Fruit fly (Drosophila melanogaster): ENCODE data around the gene Tango14.

Tango14 gene

dm6 chr2L:1185642-1186497 lies 27.4 kb downstream of the Tango14 start, which contains the start of gene CG5001 (continued):
- TF ChIP-seq zf30C (GFP tag; optimal IDR thresholded peaks at IDR 0.05) (no peak), CG13424 (tag; optimal IDR thresholded peaks at IDR 0.05) (peak; percentile 90), CG15696 (tag; optimal IDR thresholded peaks at IDR 0.05) (peak; percentile 62), CG15073 (GFP tag; optimal IDR thresholded peaks at IDR 0.05) (no peak), CG15479 (GFP tag; optimal IDR thresholded peaks at IDR 0.05) (no peak), CG18011 (GFP tag; optimal IDR thresholded peaks at IDR 0.05) (peak; percentile 57), CG14014 (GFP tag; IDR thresholded peaks at IDR 0.05) (peak; percentile 88), CG7271 (tag; optimal IDR thresholded peaks at IDR 0.05) (peak; percentile 56), Antp (GFP tag; optimal IDR thresholded peaks at IDR 0.05) (peak; percentile 77), disco-r (GFP tag; optimal IDR thresholded peaks at IDR 0.05) (no peak), CG1603 (tag; optimal IDR thresholded peaks at IDR 0.05) (peak; percentile 84), E2f1 (GFP tag; IDR thresholded peaks at IDR 0.05) (peak; percentile 88), CG10543 (GFP tag; optimal IDR thresholded peaks at IDR 0.05) (peak; percentile 77), CG12769 (tag; optimal IDR thresholded peaks at IDR 0.05) (peak; percentile 90), HmgD (GFP tag; optimal IDR thresholded peaks at IDR 0.05) (no peak), Atf3 (GFP tag; optimal IDR thresholded peaks at IDR 0.05) (peak; percentile 28), CG5245 (GFP tag; optimal IDR thresholded peaks at IDR 0.05) (peak; percentile 82), CG15514 (GFP tag; optimal IDR thresholded peaks at IDR 0.05) (peak; percentile 93), lilli (GFP tag; optimal IDR thresholded peaks at IDR 0.05) (peak; percentile 81), onecut (GFP tag; IDR thresholded peaks at IDR 0.05) (peak; percentile 76), CG33213 (GFP tag; optimal IDR thresholded peaks at IDR 0.05) (peak; percentile 60), CG42726 (GFP tag; IDR thresholded peaks at IDR 0.05; ENCODE audit: partially characterized antibody) (no peak), scrt (GFP tag; optimal IDR thresholded peaks at IDR 0.05) (no peak), CG11085 (GFP tag; IDR thresholded peaks at IDR 0.05) (peak; percentile 59; the same call in 1 of the 2 replicates), CG9215 (GFP tag; IDR thresholded peaks at IDR 0.05) (peak; percentile 76), CG10366 (GFP tag; IDR thresholded peaks at IDR 0.05) (peak; percentile 84), ash1 (GFP tag; optimal IDR thresholded peaks at IDR 0.05) (peak; percentile 39), kay (GFP tag; optimal IDR thresholded peaks at IDR 0.05) (peak; percentile 93), CG6854 (GFP tag; optimal IDR thresholded peaks at IDR 0.05) (peak; percentile 61), hkb (optimal IDR thresholded peaks at IDR 0.05) (no peak), hkb (GFP tag; IDR thresholded peaks at IDR 0.05) (peak; percentile 87), wdn (GFP tag; IDR thresholded peaks at IDR 0.05) (peak; percentile 43), CG10565 (GFP tag; optimal IDR thresholded peaks at IDR 0.05) (no peak), D19A (tag; optimal IDR thresholded peaks at IDR 0.05) (peak; percentile 82), prd (optimal IDR thresholded peaks at IDR 0.05) (no peak), prd (GFP tag; IDR thresholded peaks at IDR 0.05) (peak; percentile 86), CG14050 (GFP tag; IDR thresholded peaks at IDR 0.05) (peak; percentile 75), ato (GFP tag; IDR thresholded peaks at IDR 0.05; ENCODE audit: partially characterized antibody) (no peak), CG11456 (GFP tag; IDR thresholded peaks at IDR 0.05) (peak; percentile 92), Hand (GFP tag; optimal IDR thresholded peaks at IDR 0.05) (peak; percentile 57), so (GFP tag; IDR thresholded peaks at IDR 0.05) (peak; percentile 81), CG31388 (GFP tag; optimal IDR thresholded peaks at IDR 0.05) (peak; percentile 70), CG8478 (optimal IDR thresholded peaks at IDR 0.05) (no peak), Doc3 (GFP tag; IDR thresholded peaks at IDR 0.05; ENCODE audit: partially characterized antibody) (no peak), tna (GFP tag; IDR thresholded peaks at IDR 0.05; ENCODE audit: partially characterized antibody) (no peak), tll (GFP tag; optimal IDR thresholded peaks at IDR 0.05) (no peak), Ets97D (GFP tag; optimal IDR thresholded peaks at IDR 0.05) (peak; percentile 34), Optix (GFP tag; IDR thresholded peaks at IDR 0.05) (peak; percentile 7; the same call in 1 of the 3 replicates), Lim3 (GFP tag; IDR thresholded peaks at IDR 0.05) (no peak)
